Fruit fly (Drosophila melanogaster) whole organism, embryonic: ENCODE results near the gene CG43886.

Experiments used
- BtbVII ChIP-seq: fragments of 200-800 bp; sonication (Bioruptor generic); optimal IDR thresholded peaks from 3 replicates; lab custom pipeline; 2017; ENCODE audit warnings: missing biosample characterization, mild to moderate bottlenecking, missing genetic modification characterization
- CG11093 ChIP-seq: fragments of 200-800 bp; sonication (Bioruptor generic); IDR thresholded peaks from 3 replicates; pipeline ENCODE4 v1.3.6; 2022; ENCODE audit warnings: missing biosample characterization, missing genetic modification characterization
- CG1233 ChIP-seq: fragments of 200-800 bp; sonication (Bioruptor generic); optimal IDR thresholded peaks from 4 replicates; lab custom pipeline; 2018; ENCODE audit warnings: missing biosample characterization, mild to moderate bottlenecking, missing genetic modification characterization
- CG12744 ChIP-seq: fragments of 200-800 bp; sonication (Bioruptor generic); optimal IDR thresholded peaks from 2 replicates; lab custom pipeline; 2016; ENCODE audit warnings: missing biosample characterization, missing genetic modification characterization
- CG1602 ChIP-seq: fragments of 200-800 bp; sonication (Bioruptor generic); optimal IDR thresholded peaks from 3 replicates; lab custom pipeline; 2016; ENCODE audit warnings: missing biosample characterization, missing genetic modification characterization
- CG1647 ChIP-seq: fragments of 200-800 bp; sonication (Bioruptor generic); optimal IDR thresholded peaks from 3 replicates; lab custom pipeline; 2016; ENCODE audit warnings: missing biosample characterization, missing genetic modification characterization
- CG2202 ChIP-seq: fragments of 200-800 bp; sonication (Bioruptor generic); optimal IDR thresholded peaks from 2 replicates; lab custom pipeline; 2018; ENCODE audit warnings: missing biosample characterization, mild to moderate bottlenecking, missing genetic modification characterization
- CG2889 ChIP-seq: fragments of 200-800 bp; sonication (Bioruptor generic); IDR thresholded peaks from 3 replicates; pipeline ENCODE4 v1.3.6; 2022; ENCODE audit warnings: missing biosample characterization, missing genetic modification characterization
- CG32767 ChIP-seq: fragments of 200-800 bp; sonication (Bioruptor generic); IDR thresholded peaks from 2 replicates; pipeline ENCODE4 v1.3.6; 2022; ENCODE audit warnings: missing biosample characterization, missing genetic modification characterization
- CG32772 ChIP-seq: fragments of 200-800 bp; sonication (Bioruptor generic); IDR thresholded peaks from 2 replicates; pipeline ENCODE4 v1.3.6; 2022; ENCODE audit warnings: missing biosample characterization, missing genetic modification characterization
- CG34422 ChIP-seq: fragments of 200-800 bp; sonication (Bioruptor generic); IDR thresholded peaks from 3 replicates; pipeline ENCODE4 v1.3.6; 2022; ENCODE audit warnings: missing biosample characterization, missing genetic modification characterization
- CG4617 ChIP-seq: fragments of 200-800 bp; sonication (Bioruptor generic); optimal IDR thresholded peaks from 3 replicates; lab custom pipeline; 2016; ENCODE audit warnings: missing biosample characterization, missing genetic modification characterization, borderline replicate concordance
- CG6175 ChIP-seq: fragments of 200-800 bp; sonication (Bioruptor generic); IDR thresholded peaks from 3 replicates; pipeline ENCODE4 v1.3.6; 2022; ENCODE audit warnings: missing biosample characterization, missing genetic modification characterization
- CG6765 ChIP-seq: fragments of 200-800 bp; sonication (Bioruptor generic); optimal IDR thresholded peaks from 3 replicates; lab custom pipeline; 2017; ENCODE audit warnings: missing biosample characterization, mild to moderate bottlenecking, missing genetic modification characterization
- CG7372 ChIP-seq: fragments of 200-800 bp; sonication (Bioruptor generic); IDR thresholded peaks from 2 replicates; pipeline ENCODE4 v1.3.6; 2022; ENCODE audit warnings: missing biosample characterization, missing genetic modification characterization
- CG9817 ChIP-seq: fragments of 200-800 bp; sonication (Bioruptor generic); optimal IDR thresholded peaks from 2 replicates; lab custom pipeline; 2018; ENCODE audit warnings: missing biosample characterization, mild to moderate bottlenecking, missing genetic modification characterization, moderate library complexity
- CG9876 ChIP-seq: fragments of 200-800 bp; sonication (Bioruptor generic); optimal IDR thresholded peaks from 2 replicates; lab custom pipeline; 2016; ENCODE audit warnings: missing biosample characterization, missing genetic modification characterization
- Dek ChIP-seq: fragments of 200-800 bp; sonication (Bioruptor generic); optimal IDR thresholded peaks from 3 replicates; lab custom pipeline; 2019; ENCODE audit warnings: missing biosample characterization, mild to moderate bottlenecking, missing genetic modification characterization, moderate library complexity
- ERR ChIP-seq: fragments of 200-800 bp; sonication (Bioruptor generic); optimal IDR thresholded peaks from 2 replicates; lab custom pipeline; 2016; ENCODE audit warnings: missing biosample characterization, missing genetic modification characterization
- HHEX ChIP-seq: fragments of 200-800 bp; sonication (Bioruptor generic); optimal IDR thresholded peaks from 3 replicates; lab custom pipeline; 2017; ENCODE audit warnings: missing biosample characterization, mild to moderate bottlenecking, missing genetic modification characterization, missing genetic modification reagents
- HLH54F ChIP-seq: fragments of 200-800 bp; sonication (Bioruptor generic); optimal IDR thresholded peaks from 3 replicates; lab custom pipeline; 2016; ENCODE audit warnings: missing biosample characterization, missing genetic modification characterization
- Hand ChIP-seq: fragments of 200-800 bp; sonication (Bioruptor generic); optimal IDR thresholded peaks from 2 replicates; lab custom pipeline; 2017; ENCODE audit warnings: mild to moderate bottlenecking, missing biosample characterization, missing genetic modification reagents, missing genetic modification characterization
- HmgZ ChIP-seq: fragments of 200-800 bp; sonication (Bioruptor generic); optimal IDR thresholded peaks from 2 replicates; lab custom pipeline; 2018; ENCODE audit warnings: missing biosample characterization, mild to moderate bottlenecking, missing genetic modification characterization
- Max ChIP-seq: fragments of 200-800 bp; sonication (Bioruptor generic); optimal IDR thresholded peaks from 2 replicates; lab custom pipeline; 2016; ENCODE audit warnings: missing biosample characterization, mild to moderate bottlenecking, missing genetic modification characterization
- Mrtf ChIP-seq: fragments of 200-800 bp; sonication (Bioruptor generic); IDR thresholded peaks from 3 replicates; pipeline ENCODE4 v1.3.6; 2022; ENCODE audit warnings: missing biosample characterization, missing genetic modification characterization
- chinmo ChIP-seq: fragments of 200-800 bp; sonication (Bioruptor generic); IDR thresholded peaks from 4 replicates; pipeline ENCODE4 v1.3.6; 2022; ENCODE audit warnings: missing biosample characterization, missing genetic modification characterization; ENCODE audit not compliant: partially characterized antibody
- crp ChIP-seq, 2 experiments: fragments of 200-800 bp; sonication (Bioruptor generic); optimal IDR thresholded peaks; 2 replicates in 1 of 2; 3 replicates in 1 of 2; lab custom pipeline; 2017; ENCODE audit warnings: missing biosample characterization in 2 of 2, missing genetic modification characterization in 2 of 2, mild to moderate bottlenecking in 1 of 2, moderate library complexity in 1 of 2
- dan ChIP-seq: fragments of 200-800 bp; sonication (Bioruptor generic); IDR thresholded peaks from 2 replicates; pipeline ENCODE4 v1.3.6; 2022; ENCODE audit warnings: missing biosample characterization, missing genetic modification characterization
- dimm ChIP-seq: fragments of 200-800 bp; sonication (Bioruptor generic); IDR thresholded peaks from 2 replicates; pipeline ENCODE4 v1.3.6; 2022; ENCODE audit warnings: missing biosample characterization, missing genetic modification characterization
- eve ChIP-seq, 2 experiments: fragments of >200 bp; optimal IDR thresholded peaks; 2 replicates each; lab custom pipeline; 2017; ENCODE audit warnings: missing biosample characterization in 2 of 2, missing genetic modification characterization in 2 of 2
- grn ChIP-seq: fragments of 200-800 bp; sonication (Bioruptor generic); optimal IDR thresholded peaks from 3 replicates; lab custom pipeline; 2017; ENCODE audit warnings: missing biosample characterization, missing genetic modification characterization
- gsb-n ChIP-seq: fragments of 200-800 bp; sonication (Bioruptor generic); optimal IDR thresholded peaks from 3 replicates; lab custom pipeline; 2018; ENCODE audit warnings: missing biosample characterization, mild to moderate bottlenecking, missing genetic modification characterization
- hkb ChIP-seq, 2 experiments: fragments of 200-800 bp in 1 of 2; fragments of >200 bp in 1 of 2; sonication (Bioruptor generic) in 1 of 2; IDR thresholded peaks in 1 of 2; optimal IDR thresholded peaks in 1 of 2; 2 replicates each; pipeline versions ENCODE4 v1.3.6 to Lab custom; 2017 to 2022; ENCODE audit warnings: missing biosample characterization in 1 of 2, missing genetic modification characterization in 1 of 2
- kah ChIP-seq: fragments of 200-800 bp; sonication (Bioruptor generic); optimal IDR thresholded peaks from 2 replicates; lab custom pipeline; 2018; ENCODE audit warnings: missing biosample characterization, mild to moderate bottlenecking, missing genetic modification characterization
- luna ChIP-seq: fragments of 200-800 bp; sonication (Bioruptor generic); optimal IDR thresholded peaks from 2 replicates; lab custom pipeline; 2016; ENCODE audit warnings: missing biosample characterization, missing genetic modification characterization
- maf-S ChIP-seq: fragments of 200-800 bp; sonication (Bioruptor generic); optimal IDR thresholded peaks from 2 replicates; lab custom pipeline; 2016; ENCODE audit warnings: missing biosample characterization, missing genetic modification characterization
- nom ChIP-seq: fragments of 200-800 bp; sonication (Bioruptor generic); optimal IDR thresholded peaks from 2 replicates; lab custom pipeline; 2017; ENCODE audit warnings: missing biosample characterization, missing genetic modification characterization, mild to moderate bottlenecking, moderate library complexity, missing genetic modification reagents
- peb ChIP-seq: fragments of 200-800 bp; sonication (Bioruptor generic); IDR thresholded peaks from 2 replicates; pipeline ENCODE4 v1.3.6; 2022; ENCODE audit warnings: missing biosample characterization, missing genetic modification characterization
- pnt ChIP-seq: fragments of 200-800 bp; sonication (Bioruptor generic); optimal IDR thresholded peaks from 3 replicates; lab custom pipeline; 2016; ENCODE audit warnings: missing biosample characterization, missing genetic modification characterization
- sc ChIP-seq, 3 experiments: fragments of >200 bp in 2 of 3; fragments of 200-800 bp in 1 of 3; sonication (Bioruptor generic) in 1 of 3; optimal IDR thresholded peaks; 2 replicates in 2 of 3; 3 replicates in 1 of 3; lab custom pipeline; 2017; ENCODE audit warnings: mild to moderate bottlenecking in 1 of 3, missing biosample characterization in 1 of 3, missing genetic modification characterization in 1 of 3, missing genetic modification reagents in 1 of 3
- scrt ChIP-seq: fragments of 200-800 bp; sonication (Bioruptor generic); optimal IDR thresholded peaks from 2 replicates; lab custom pipeline; 2018; ENCODE audit warnings: missing biosample characterization, mild to moderate bottlenecking, missing genetic modification characterization, moderate library complexity
- tin ChIP-seq: fragments of 200-800 bp; sonication (Bioruptor generic); optimal IDR thresholded peaks from 3 replicates; lab custom pipeline; 2016; ENCODE audit warnings: missing biosample characterization, missing genetic modification characterization
- twi ChIP-seq: fragments of 200-800 bp; optimal IDR thresholded peaks from 2 replicates; lab custom pipeline; 2019; ENCODE audit warnings: missing biosample characterization, mild to moderate bottlenecking, missing genetic modification characterization, moderate library complexity
- tx ChIP-seq: fragments of 200-800 bp; sonication (Bioruptor generic); optimal IDR thresholded peaks from 2 replicates; lab custom pipeline; 2016; ENCODE audit warnings: missing biosample characterization, missing genetic modification characterization
- unpg ChIP-seq: fragments of 200-800 bp; sonication (Bioruptor generic); optimal IDR thresholded peaks from 3 replicates; lab custom pipeline; 2018; ENCODE audit warnings: missing biosample characterization, mild to moderate bottlenecking, missing genetic modification characterization, moderate library complexity
- z ChIP-seq: fragments of 200-800 bp; sonication (Bioruptor generic); IDR thresholded peaks from 3 replicates; pipeline ENCODE4 v1.3.6; 2022; ENCODE audit warnings: missing biosample characterization, missing genetic modification characterization

The CG43886 gene

DNA sequence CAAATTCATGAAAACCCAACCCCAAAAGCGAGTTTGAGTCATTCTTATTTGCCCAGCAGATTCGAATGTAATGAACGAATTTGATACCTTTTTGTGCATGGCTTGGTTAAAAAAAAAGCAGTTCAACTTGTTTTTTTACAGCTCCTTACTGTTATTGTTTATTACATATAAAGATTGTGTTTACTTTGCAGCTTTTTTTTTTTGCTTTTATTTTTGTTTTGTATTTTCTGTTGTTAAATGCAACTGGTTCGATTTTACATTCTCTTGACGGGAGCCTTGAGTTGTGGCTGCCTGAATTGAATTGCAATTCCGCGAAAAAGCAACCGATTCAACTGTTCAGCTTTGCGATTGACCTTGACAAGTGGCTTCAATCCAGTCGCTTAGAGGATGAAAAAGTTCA is 5.0 kb downstream of the CG43886 start:
- TF ChIP-seq CG11093 (GFP tag; lab: Robert Waterston, UW) (no peak), z (no peak), nom (GFP tag; lab: Kevin White, UChicago) (peak; percentile 62), Mrtf (GFP tag; lab: Robert Waterston, UW) (no peak)

DNA sequence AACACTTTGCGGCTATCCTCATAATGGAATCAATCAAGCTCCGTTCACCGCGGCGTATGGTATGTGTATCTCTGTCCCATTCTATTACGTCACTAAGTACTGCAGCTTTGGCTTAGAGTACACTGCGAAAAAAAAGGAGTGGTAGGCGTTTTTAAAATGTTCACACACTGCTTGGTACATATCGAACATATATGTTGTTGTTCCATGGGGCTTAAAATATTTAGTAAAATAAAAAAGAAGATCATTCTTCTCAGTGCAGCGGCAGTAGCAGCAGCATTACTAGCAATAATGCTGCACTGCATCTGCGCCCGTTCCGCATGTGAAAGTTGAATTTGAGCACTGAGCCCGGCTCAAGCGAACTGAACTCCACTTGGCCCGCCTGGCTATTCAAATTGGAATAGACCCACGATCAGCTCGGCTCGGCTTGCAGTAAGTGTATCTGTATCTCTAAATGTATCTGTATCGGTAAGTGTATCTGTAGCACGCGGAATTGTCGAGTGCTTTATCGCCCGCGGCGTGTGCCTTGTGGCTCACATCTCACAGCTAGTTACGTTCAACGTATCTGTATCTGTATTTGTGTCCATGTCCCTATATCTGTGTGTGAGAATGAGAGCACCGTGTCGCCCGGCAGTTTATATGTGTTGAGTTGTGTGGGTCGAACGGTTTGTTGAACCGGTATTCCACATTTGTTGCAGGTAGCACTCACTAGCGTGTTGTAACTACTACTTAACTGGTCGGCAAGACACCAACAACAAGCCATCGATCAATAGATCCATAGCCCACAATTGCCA is 6.2 kb downstream of the CG43886 start:
- TF ChIP-seq unpg (GFP tag; lab: Kevin White, UChicago) (peak; percentile 40), CG1647 (GFP tag; lab: Kevin White, UChicago) (peak; percentile 54), scrt (peak; percentile 32), crp (GFP tag; optimal IDR thresholded peaks at IDR 0.05; lab: Kevin White, UChicago) (peak in 1 of 2 experiments; percentile 3), CG4617 (GFP tag; lab: Kevin White, UChicago) (peak; percentile 12), Max (GFP tag; lab: Kevin White, UChicago) (peak; percentile 29), CG1233 (GFP tag; lab: Kevin White, UChicago) (no peak), CG34422 (GFP tag; lab: Robert Waterston, UW) (peak; percentile 70; the same call in 2 of the 3 replicates), CG12744 (GFP tag; lab: Kevin White, UChicago) (no peak), CG32772 (GFP tag; lab: Robert Waterston, UW) (peak; percentile 57), luna (no peak), chinmo (GFP tag; lab: Robert Waterston, UW) (0 out of 4 replicates have a peak, but pooled peaks have one; percentile 48), sc (optimal IDR thresholded peaks at IDR 0.05; lab: Kevin White, UChicago) (no peak), sc (GFP tag; optimal IDR thresholded peaks at IDR 0.05; lab: Kevin White, UChicago) (peak; percentile 1), HHEX (GFP tag; lab: Kevin White, UChicago) (peak; percentile 58), HLH54F (GFP tag; lab: Kevin White, UChicago) (no peak), CG6175 (peak; percentile 53; the same call in 1 of the 3 replicates), dan (no peak), Hand (GFP tag; lab: Kevin White, UChicago) (no peak), pnt (GFP tag; lab: Kevin White, UChicago) (peak; percentile 36), dimm (no peak), hkb (optimal IDR thresholded peaks at IDR 0.05; lab: Kevin White, UChicago) (no peak), hkb (GFP tag; IDR thresholded peaks at IDR 0.05; lab: Robert Waterston, UW) (peak; percentile 76), kah (GFP tag; lab: Kevin White, UChicago) (peak; percentile 46), CG9817 (tag; lab: Kevin White, UChicago) (peak; percentile 20), maf-S (no peak), Dek (tag; lab: Kevin White, UChicago) (no peak), BtbVII (GFP tag; lab: Kevin White, UChicago) (peak; percentile 42), HmgZ (tag; lab: Kevin White, UChicago) (no peak), ERR (no peak), CG2202 (tag; lab: Kevin White, UChicago) (no peak), gsb-n (tag; lab: Kevin White, UChicago) (peak; percentile 10), twi (tag; lab: Kevin White, UChicago) (no peak), CG6765 (GFP tag; lab: Kevin White, UChicago) (no peak), grn (GFP tag; lab: Kevin White, UChicago) (peak; percentile 34), eve (GFP tag; optimal IDR thresholded peaks at IDR 0.05; lab: Kevin White, UChicago) (peak in 1 of 2 experiments; percentile 62), tx (GFP tag; lab: Kevin White, UChicago) (no peak), CG9876 (no peak), CG1602 (GFP tag; lab: Kevin White, UChicago) (peak; percentile 41), tin (GFP tag; lab: Kevin White, UChicago) (peak; percentile 58), CG7372 (GFP tag; lab: Robert Waterston, UW) (no peak), CG2889 (peak; percentile 31; the same call in 1 of the 3 replicates), CG32767 (peak; percentile 55; the same call in 1 of the 2 replicates), peb (GFP tag; lab: Robert Waterston, UW) (no peak; the same call in 1 of the 2 replicates)
